Fruit fly (Drosophila melanogaster) whole organism, embryonic: Measurements from ENCODE around the gene CG43815.

Source experiments
- Atf-2 ChIP-seq: fragments of 200-800 bp; sonication (Bioruptor generic); optimal IDR thresholded peaks from 2 replicates; lab custom pipeline; 2016; ENCODE audit warnings: missing biosample characterization, missing genetic modification characterization
- B-H1 ChIP-seq: fragments of 200-800 bp; sonication (Bioruptor generic); IDR thresholded peaks from 3 replicates; pipeline ENCODE4 v1.3.6; 2022; ENCODE audit warnings: missing biosample characterization, missing genetic modification characterization
- Blimp-1 ChIP-seq: fragments of 200-800 bp; sonication (Bioruptor generic); optimal IDR thresholded peaks from 3 replicates; lab custom pipeline; 2018; ENCODE audit warnings: missing biosample characterization, missing genetic modification characterization, mild to moderate bottlenecking, moderate library complexity, missing genetic modification reagents
- CG10959 ChIP-seq: fragments of 200-800 bp; sonication (Bioruptor generic); IDR thresholded peaks from 2 replicates; pipeline ENCODE4 v1.3.6; 2022; ENCODE audit warnings: missing biosample characterization, missing genetic modification characterization
- CG11695 ChIP-seq: fragments of 200-800 bp; sonication (Bioruptor generic); IDR thresholded peaks from 3 replicates; pipeline ENCODE4 v1.3.6; 2022; ENCODE audit warnings: missing biosample characterization, missing genetic modification characterization
- CG11696 ChIP-seq: fragments of 200-800 bp; sonication (Bioruptor generic); IDR thresholded peaks from 2 replicates; pipeline ENCODE4 v1.3.6; 2022; ENCODE audit warnings: missing biosample characterization, missing genetic modification characterization
- CG13123 ChIP-seq: fragments of 200-800 bp; sonication (Bioruptor generic); optimal IDR thresholded peaks from 2 replicates; lab custom pipeline; 2016; ENCODE audit warnings: missing biosample characterization, missing genetic modification characterization
- CG13894 ChIP-seq: fragments of 200-800 bp; sonication (Bioruptor generic); optimal IDR thresholded peaks from 3 replicates; lab custom pipeline; 2018; ENCODE audit warnings: missing biosample characterization, mild to moderate bottlenecking, missing genetic modification characterization, moderate library complexity
- CG14710 ChIP-seq: fragments of 200-800 bp; sonication (Bioruptor generic); optimal IDR thresholded peaks from 3 replicates; lab custom pipeline; 2019; ENCODE audit warnings: missing biosample characterization, mild to moderate bottlenecking, missing genetic modification characterization, moderate library complexity
- CG15601 ChIP-seq: fragments of 200-800 bp; sonication (Bioruptor generic); optimal IDR thresholded peaks from 3 replicates; lab custom pipeline; 2019; ENCODE audit warnings: missing biosample characterization, mild to moderate bottlenecking, missing genetic modification characterization, moderate library complexity
- CG1602 ChIP-seq: fragments of 200-800 bp; sonication (Bioruptor generic); optimal IDR thresholded peaks from 3 replicates; lab custom pipeline; 2016; ENCODE audit warnings: missing biosample characterization, missing genetic modification characterization
- CG16813 ChIP-seq: fragments of 200-800 bp; sonication (Bioruptor generic); IDR thresholded peaks from 3 replicates; pipeline ENCODE4 v1.3.6; 2022; ENCODE audit warnings: missing biosample characterization, missing genetic modification characterization; ENCODE audit not compliant: partially characterized antibody
- CG18011 ChIP-seq: fragments of 200-800 bp; sonication (Bioruptor generic); optimal IDR thresholded peaks from 2 replicates; lab custom pipeline; 2017; ENCODE audit warnings: missing biosample characterization, missing genetic modification characterization, mild to moderate bottlenecking, moderate library complexity, missing genotype
- CG2712 ChIP-seq: fragments of 200-800 bp; optimal IDR thresholded peaks from 3 replicates; lab custom pipeline; 2019; ENCODE audit warnings: missing biosample characterization, mild to moderate bottlenecking, missing genetic modification characterization, moderate library complexity
- CG2889 ChIP-seq: fragments of 200-800 bp; sonication (Bioruptor generic); IDR thresholded peaks from 3 replicates; pipeline ENCODE4 v1.3.6; 2022; ENCODE audit warnings: missing biosample characterization, missing genetic modification characterization
- CG31224 ChIP-seq: fragments of 200-800 bp; sonication (Bioruptor generic); IDR thresholded peaks from 2 replicates; pipeline ENCODE4 v1.3.6; 2022; ENCODE audit warnings: missing biosample characterization, missing genetic modification characterization
- CG7928 ChIP-seq: fragments of 200-800 bp; sonication (Bioruptor generic); optimal IDR thresholded peaks from 2 replicates; lab custom pipeline; 2017; ENCODE audit warnings: missing biosample characterization, mild to moderate bottlenecking, missing genetic modification characterization
- Camta ChIP-seq: fragments of 200-800 bp; sonication (Bioruptor generic); optimal IDR thresholded peaks from 2 replicates; lab custom pipeline; 2016; ENCODE audit warnings: missing biosample characterization, missing genetic modification characterization
- Chrac-16 ChIP-seq: fragments of 200-800 bp; sonication (Bioruptor generic); optimal IDR thresholded peaks from 3 replicates; lab custom pipeline; 2016; ENCODE audit warnings: missing biosample characterization, missing genetic modification characterization
- Deaf1 ChIP-seq: fragments of 200-800 bp; optimal IDR thresholded peaks from 3 replicates; lab custom pipeline; 2019; ENCODE audit warnings: missing biosample characterization, mild to moderate bottlenecking, missing genetic modification characterization, moderate library complexity
- Eip74EF ChIP-seq, 2 experiments: fragments of 200-800 bp in 1 of 2; fragments of >200 bp in 1 of 2; sonication (Bioruptor generic) in 1 of 2; optimal IDR thresholded peaks; 2 replicates each; lab custom pipeline; 2017 to 2019; ENCODE audit warnings: missing biosample characterization in 2 of 2, missing genetic modification characterization in 2 of 2, mild to moderate bottlenecking in 1 of 2, moderate library complexity in 1 of 2
- H2.0 ChIP-seq: fragments of 200-800 bp; sonication (Bioruptor generic); IDR thresholded peaks from 2 replicates; pipeline ENCODE4 v1.3.6; 2022; ENCODE audit warnings: missing biosample characterization, missing genetic modification characterization
- Mrtf ChIP-seq: fragments of 200-800 bp; sonication (Bioruptor generic); IDR thresholded peaks from 3 replicates; pipeline ENCODE4 v1.3.6; 2022; ENCODE audit warnings: missing biosample characterization, missing genetic modification characterization
- NC2α ChIP-seq: fragments of 200-800 bp; sonication (Bioruptor generic); optimal IDR thresholded peaks from 2 replicates; lab custom pipeline; 2016; ENCODE audit warnings: missing biosample characterization, missing genetic modification characterization
- Oli ChIP-seq: fragments of 200-800 bp; sonication (Bioruptor generic); optimal IDR thresholded peaks from 2 replicates; lab custom pipeline; 2018; ENCODE audit warnings: missing biosample characterization, mild to moderate bottlenecking, missing genetic modification characterization, moderate library complexity
- Rx ChIP-seq: fragments of 200-800 bp; sonication (Bioruptor generic); IDR thresholded peaks from 2 replicates; pipeline ENCODE4 v1.3.6; 2022; ENCODE audit warnings: missing biosample characterization, missing genetic modification characterization
- Trl ChIP-seq, 3 experiments: fragments of >200 bp in 2 of 3; fragments of 200-800 bp in 1 of 3; sonication (Bioruptor generic) in 1 of 3; optimal IDR thresholded peaks; 2 replicates in 1 of 3; 3 replicates in 2 of 3; lab custom pipeline; 2016 to 2017; ENCODE audit warnings: missing biosample characterization in 1 of 3, missing genetic modification characterization in 1 of 3
- Xrp1 ChIP-seq: fragments of 200-800 bp; sonication (Bioruptor generic); IDR thresholded peaks from 2 replicates; pipeline ENCODE4 v1.3.6; 2022; ENCODE audit warnings: missing biosample characterization, missing genetic modification characterization
- ash1 ChIP-seq: fragments of 200-800 bp; sonication (Bioruptor generic); optimal IDR thresholded peaks from 2 replicates; lab custom pipeline; 2018; ENCODE audit warnings: missing biosample characterization, mild to moderate bottlenecking, missing genetic modification characterization
- bsh ChIP-seq, 2 experiments: fragments of 200-800 bp; sonication (Bioruptor generic); optimal IDR thresholded peaks; 2 replicates each; lab custom pipeline; 2017 to 2018; ENCODE audit warnings: mild to moderate bottlenecking in 2 of 2, missing biosample characterization in 2 of 2, missing genetic modification characterization in 2 of 2, moderate library complexity in 1 of 2
- crc ChIP-seq: fragments of 200-800 bp; sonication (Bioruptor generic); optimal IDR thresholded peaks from 2 replicates; lab custom pipeline; 2016; ENCODE audit warnings: missing biosample characterization, missing genetic modification characterization
- danr ChIP-seq: fragments of 200-800 bp; sonication (Bioruptor generic); IDR thresholded peaks from 2 replicates; pipeline ENCODE4 v1.3.6; 2022; ENCODE audit warnings: missing biosample characterization, missing genetic modification characterization
- ems ChIP-seq: fragments of 200-800 bp; sonication (Bioruptor generic); optimal IDR thresholded peaks from 3 replicates; lab custom pipeline; 2016; ENCODE audit warnings: missing biosample characterization, missing genetic modification characterization
- fd102C ChIP-seq: fragments of 200-800 bp; sonication (Bioruptor generic); optimal IDR thresholded peaks from 2 replicates; lab custom pipeline; 2018; ENCODE audit warnings: missing biosample characterization, mild to moderate bottlenecking, missing genetic modification characterization, moderate library complexity
- gsb ChIP-seq: fragments of 200-800 bp; sonication (Bioruptor generic); IDR thresholded peaks from 2 replicates; pipeline ENCODE4 v1.3.6; 2022; ENCODE audit warnings: missing biosample characterization, missing genetic modification characterization
- hth ChIP-seq: fragments of >200 bp; optimal IDR thresholded peaks from 2 replicates; lab custom pipeline; 2017; ENCODE audit warnings: inconsistent platforms
- lbe ChIP-seq: fragments of 200-800 bp; sonication (Bioruptor generic); optimal IDR thresholded peaks from 2 replicates; lab custom pipeline; 2016; ENCODE audit warnings: missing biosample characterization, mild to moderate bottlenecking, missing genetic modification characterization
- maf-S ChIP-seq: fragments of 200-800 bp; sonication (Bioruptor generic); optimal IDR thresholded peaks from 2 replicates; lab custom pipeline; 2016; ENCODE audit warnings: missing biosample characterization, missing genetic modification characterization
- mld ChIP-seq: fragments of 200-800 bp; sonication (Bioruptor generic); IDR thresholded peaks from 3 replicates; pipeline ENCODE4 v1.3.6; 2022; ENCODE audit warnings: missing biosample characterization, missing genetic modification characterization; ENCODE audit not compliant: partially characterized antibody
- nmo ChIP-seq: fragments of 200-800 bp; sonication (Bioruptor generic); optimal IDR thresholded peaks from 2 replicates; lab custom pipeline; 2018; ENCODE audit warnings: missing biosample characterization, mild to moderate bottlenecking, missing genetic modification characterization, moderate library complexity
- psq ChIP-seq: fragments of 200-800 bp; sonication (Bioruptor generic); optimal IDR thresholded peaks from 2 replicates; lab custom pipeline; 2017; ENCODE audit warnings: missing biosample characterization, missing genetic modification characterization
- ranshi ChIP-seq: fragments of 200-800 bp; sonication (Bioruptor generic); IDR thresholded peaks from 2 replicates; pipeline ENCODE4 v1.3.6; 2022; ENCODE audit warnings: missing biosample characterization, missing genetic modification characterization
- row ChIP-seq: fragments of 200-800 bp; sonication (Bioruptor generic); IDR thresholded peaks from 3 replicates; pipeline ENCODE4 v1.3.6; 2022; ENCODE audit warnings: missing biosample characterization, missing genetic modification characterization
- sim ChIP-seq: fragments of 200-800 bp; sonication (Bioruptor generic); IDR thresholded peaks from 2 replicates; pipeline ENCODE4 v1.3.6; 2022; ENCODE audit warnings: missing biosample characterization, missing genetic modification characterization
- sob ChIP-seq: fragments of 200-800 bp; sonication (Bioruptor generic); IDR thresholded peaks from 2 replicates; pipeline ENCODE4 v1.3.6; 2022; ENCODE audit warnings: missing biosample characterization, missing genetic modification characterization
- toy ChIP-seq: fragments of 200-800 bp; sonication (Bioruptor generic); IDR thresholded peaks from 2 replicates; pipeline ENCODE4 v1.3.6; 2022; ENCODE audit warnings: missing biosample characterization, missing genetic modification characterization
- vfl ChIP-seq: fragments of 200-800 bp; sonication (Bioruptor generic); optimal IDR thresholded peaks from 2 replicates; lab custom pipeline; 2016; ENCODE audit warnings: missing biosample characterization, missing genetic modification characterization
- vnd ChIP-seq: fragments of 200-800 bp; sonication (Bioruptor generic); IDR thresholded peaks from 3 replicates; pipeline ENCODE4 v1.3.6; 2022; ENCODE audit warnings: missing biosample characterization, missing genetic modification characterization; ENCODE audit not compliant: partially characterized antibody
- zen ChIP-seq: fragments of 200-800 bp; sonication (Bioruptor generic); optimal IDR thresholded peaks from 3 replicates; lab custom pipeline; 2018; ENCODE audit warnings: missing biosample characterization, mild to moderate bottlenecking, missing genetic modification characterization, moderate library complexity
- zen2 ChIP-seq: fragments of 200-800 bp; sonication (Bioruptor generic); IDR thresholded peaks from 3 replicates; pipeline ENCODE4 v1.3.6; 2022; ENCODE audit warnings: missing biosample characterization, missing genetic modification characterization; ENCODE audit not compliant: partially characterized antibody
- zfh2 ChIP-seq: fragments of 200-800 bp; sonication (Bioruptor generic); optimal IDR thresholded peaks from 2 replicates; lab custom pipeline; 2016; ENCODE audit warnings: missing biosample characterization, missing genetic modification characterization

CG43815 gene

DNA sequence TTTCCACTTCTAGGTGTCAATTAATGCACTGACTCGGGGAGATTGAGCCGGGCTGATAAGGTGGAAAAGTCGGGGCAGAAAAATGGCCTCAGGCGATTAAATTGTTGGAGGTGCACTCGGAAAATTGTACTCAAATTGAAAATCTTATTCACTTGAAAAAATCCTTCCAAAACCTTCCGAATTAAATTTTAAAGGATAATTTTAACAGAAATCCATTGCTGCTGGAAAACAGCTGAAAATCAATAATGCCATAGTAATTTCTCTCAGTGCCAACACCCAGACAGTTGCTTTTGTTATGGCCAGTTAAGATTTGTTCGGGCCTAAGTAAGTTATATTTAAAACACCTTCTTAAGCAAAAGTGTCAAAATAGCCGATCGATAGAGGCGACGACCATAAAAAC, 24.8 kb downstream of the CG43815 start (continued):
- no peak for TF ChIP-seq B-H1 (GFP tag; lab: Robert Waterston, UW)
- peak; percentile 62 for TF ChIP-seq CG2712 (tag; lab: Kevin White, UChicago)
- no peak for TF ChIP-seq CG13123 (GFP tag; lab: Kevin White, UChicago)
- TF ChIP-seq CG11695 (GFP tag; lab: Robert Waterston, UW), result no peak
- TF ChIP-seq row (GFP tag; lab: Robert Waterston, UW), result peak; percentile 48; the same call in 2 of the 3 replicates
- no peak for TF ChIP-seq CG11696
- TF ChIP-seq zen2 (GFP tag; lab: Robert Waterston, UW), result no peak
- TF ChIP-seq ems (GFP tag; lab: Kevin White, UChicago), result no peak
- TF ChIP-seq sim (GFP tag; lab: Robert Waterston, UW), result no peak
- TF ChIP-seq CG31224 (GFP tag; lab: Robert Waterston, UW), result no peak
- TF ChIP-seq Xrp1 (GFP tag; lab: Robert Waterston, UW), result peak; percentile 72
- peak; percentile 2 for TF ChIP-seq NC2α (GFP tag; lab: Kevin White, UChicago)
- TF ChIP-seq lbe (GFP tag; lab: Kevin White, UChicago), result no peak
- TF ChIP-seq Camta (GFP tag; lab: Kevin White, UChicago), result no peak
- TF ChIP-seq vnd, result no peak
- peak; percentile 32 for TF ChIP-seq Oli (tag; lab: Kevin White, UChicago)
- no peak for TF ChIP-seq psq (GFP tag; lab: Kevin White, UChicago)
- peak; percentile 27; the same call in 1 of the 2 replicates for TF ChIP-seq ranshi (GFP tag; lab: Robert Waterston, UW)
- peak in 1 of 2 experiments; percentile 76 for TF ChIP-seq bsh (GFP tag; optimal IDR thresholded peaks at IDR 0.05; lab: Kevin White, UChicago)
- no peak for TF ChIP-seq Mrtf (GFP tag; lab: Robert Waterston, UW)
- TF ChIP-seq sob, result 0 out of 2 replicates have a peak, but pooled peaks have one; percentile 39
- TF ChIP-seq toy (GFP tag; lab: Robert Waterston, UW), result no peak
- TF ChIP-seq zfh2 (GFP tag; lab: Kevin White, UChicago), result no peak
- no peak for TF ChIP-seq CG13894
- TF ChIP-seq crc, result no peak
- TF ChIP-seq CG15601 (tag; lab: Kevin White, UChicago), result peak; percentile 41
- TF ChIP-seq CG18011 (GFP tag; lab: Kevin White, UChicago), result no peak
- TF ChIP-seq CG10959 (GFP tag; lab: Robert Waterston, UW), result peak; percentile 80
- no peak for TF ChIP-seq zen
- no peak for TF ChIP-seq Trl (optimal IDR thresholded peaks at IDR 0.05; lab: Kevin White, UChicago)
- TF ChIP-seq Trl (GFP tag; optimal IDR thresholded peaks at IDR 0.05; lab: Kevin White, UChicago), result peak; percentile 26
- TF ChIP-seq Chrac-16, result peak; percentile 32
- no peak for TF ChIP-seq Eip74EF (GFP tag; optimal IDR thresholded peaks at IDR 0.05; lab: Kevin White, UChicago)
- no peak for TF ChIP-seq maf-S (GFP tag; lab: Kevin White, UChicago)
- TF ChIP-seq Rx (GFP tag; lab: Robert Waterston, UW), result no peak
- no peak for TF ChIP-seq CG7928 (GFP tag; lab: Kevin White, UChicago)
- TF ChIP-seq gsb, result no peak
- peak; percentile 19; the same call in 1 of the 2 replicates for TF ChIP-seq H2.0
- TF ChIP-seq CG1602 (GFP tag; lab: Kevin White, UChicago), result peak; percentile 21
- no peak for TF ChIP-seq vfl (GFP tag; lab: Kevin White, UChicago)
- TF ChIP-seq Deaf1 (tag; lab: Kevin White, UChicago), result no peak
- TF ChIP-seq CG14710 (tag; lab: Kevin White, UChicago), result peak; percentile 24
- TF ChIP-seq nmo (GFP tag; lab: Kevin White, UChicago), result peak; percentile 55
- TF ChIP-seq CG2889, result no peak
- no peak for TF ChIP-seq ash1 (GFP tag; lab: Kevin White, UChicago)
- no peak for TF ChIP-seq mld
- no peak for TF ChIP-seq CG16813 (GFP tag; lab: Robert Waterston, UW)
- no peak for TF ChIP-seq hth (lab: Kevin White, UChicago)
- TF ChIP-seq Blimp-1 (GFP tag; lab: Kevin White, UChicago), result peak; percentile 22
- no peak for TF ChIP-seq danr (GFP tag; lab: Robert Waterston, UW)
- peak; percentile 38 for TF ChIP-seq fd102C (GFP tag; lab: Kevin White, UChicago)
- TF ChIP-seq Atf-2 (GFP tag; lab: Kevin White, UChicago), result peak; percentile 25
